Fruit fly (Drosophila melanogaster) whole organism, adult: ENCODE measurements around the gene MED11.

Experiments used
- CG7045 ChIP-seq: fragments of 200-800 bp; sonication (Bioruptor generic); optimal IDR thresholded peaks from 2 replicates; lab custom pipeline; 2017; ENCODE audit warnings: missing biosample characterization, mild to moderate bottlenecking, missing genetic modification characterization
- Clk ChIP-seq: fragments of 200-800 bp; sonication (Bioruptor generic); optimal IDR thresholded peaks from 2 replicates; lab custom pipeline; 2017; ENCODE audit warnings: missing biosample characterization, missing genetic modification characterization
- Hr96 ChIP-seq: fragments of 200-800 bp; sonication (Bioruptor generic); optimal IDR thresholded peaks from 2 replicates; lab custom pipeline; 2016; ENCODE audit warnings: missing biosample characterization, missing genetic modification characterization
- bab1 ChIP-seq: fragments of 200-800 bp; sonication (Bioruptor generic); optimal IDR thresholded peaks from 3 replicates; lab custom pipeline; 2019; ENCODE audit warnings: missing biosample characterization, mild to moderate bottlenecking, missing genetic modification characterization, moderate library complexity

DNA sequence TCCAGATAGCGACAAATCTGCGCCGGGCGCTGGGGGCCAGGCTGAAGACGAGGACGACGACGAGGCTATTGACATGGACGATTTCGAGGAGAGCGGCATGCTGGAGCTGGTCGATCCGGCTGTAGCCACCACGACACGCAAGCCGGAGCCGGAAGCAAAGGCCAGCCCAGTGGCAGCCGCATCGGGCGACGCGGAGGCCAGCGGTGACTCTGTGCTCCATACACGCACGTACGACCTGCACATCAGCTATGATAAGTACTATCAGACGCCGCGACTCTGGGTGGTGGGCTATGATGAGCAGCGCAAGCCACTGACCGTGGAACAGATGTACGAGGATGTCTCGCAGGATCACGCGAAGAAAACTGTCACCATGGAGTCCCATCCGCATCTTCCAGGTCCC lies 4.2 kb downstream of the MED11 start:
- TF ChIP-seq Clk = no peak
- no peak for TF ChIP-seq Hr96 (GFP tag; lab: Kevin White, UChicago)
- no peak for TF ChIP-seq bab1
- no peak for TF ChIP-seq CG7045 (GFP tag; lab: Kevin White, UChicago)
